Worm (Caenorhabditis elegans): Measurements from ENCODE around the gene ceh-1.

DNA sequence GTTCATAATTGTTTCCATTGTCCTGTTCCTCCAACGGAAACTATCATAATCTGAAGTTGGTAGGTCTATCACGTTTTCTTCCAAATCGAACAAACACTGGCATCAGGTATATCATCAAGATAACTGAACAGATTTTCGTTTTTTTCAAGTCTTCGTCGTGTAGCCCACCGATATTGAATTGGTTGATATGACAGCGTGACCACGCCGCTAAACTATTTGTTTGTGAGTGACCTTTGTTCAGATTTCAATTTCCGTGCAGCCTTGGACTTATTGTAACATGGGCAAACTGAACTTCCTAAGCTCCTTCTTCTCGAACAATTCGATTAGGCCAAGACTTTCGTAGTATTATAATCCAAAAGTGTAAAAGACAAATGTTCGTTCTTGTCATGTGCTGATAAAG is 31.6 kb upstream of the ceh-1 start:
- TF ChIP-seq tbx-11 (GFP tag; IDR thresholded peaks at IDR 0.05) (no peak), F13C5.2 (tag; optimal IDR thresholded peaks at IDR 0.05) (no peak), ama-1 (optimal IDR thresholded peaks at IDR 0.05) (no peak), scrt-1 (GFP tag; IDR thresholded peaks at IDR 0.05) (no peak), hnd-1 (tag; optimal IDR thresholded peaks at IDR 0.05) (no peak), flt-1 (GFP tag; IDR thresholded peaks at IDR 0.05) (no peak), B0310.2 (tag; optimal IDR thresholded peaks at IDR 0.05) (no peak), tbx-37 (GFP tag; conservative IDR thresholded peaks at IDR 0.05) (no peak)

All from whole organism, early embryonic.